Fruit fly (Drosophila melanogaster) whole organism, embryonic: ENCODE results near the gene Chro.
A peak's percentile ranks its signal among the peaks of the same experiment; 100 is the strongest.

Experiments
- Atf-2 ChIP-seq: fragments of 200-800 bp; sonication (Bioruptor generic); optimal IDR thresholded peaks from 2 replicates; lab custom pipeline; 2016; ENCODE audit warnings: missing biosample characterization, missing genetic modification characterization
- Awh ChIP-seq: fragments of 200-800 bp; sonication (Bioruptor generic); IDR thresholded peaks from 2 replicates; pipeline ENCODE4, ENCODE4 v1.3.6; 2022; ENCODE audit warnings: missing biosample characterization, missing genetic modification characterization
- B-H2 ChIP-seq: fragments of 200-800 bp; sonication (Bioruptor generic); optimal IDR thresholded peaks from 2 replicates; lab custom pipeline; 2018; ENCODE audit warnings: missing biosample characterization, mild to moderate bottlenecking, missing genetic modification characterization
- Bgb ChIP-seq: fragments of 200-800 bp; sonication (Bioruptor generic); IDR thresholded peaks from 2 replicates; pipeline ENCODE4 v1.3.6; 2022; ENCODE audit warnings: missing biosample characterization, missing genetic modification characterization; ENCODE audit not compliant: partially characterized antibody
- CG10267 ChIP-seq: fragments of 200-800 bp; sonication (Bioruptor generic); optimal IDR thresholded peaks from 2 replicates; lab custom pipeline; 2018; ENCODE audit warnings: missing biosample characterization, mild to moderate bottlenecking, missing genetic modification characterization, moderate library complexity
- CG10321 ChIP-seq: fragments of 200-800 bp; sonication (Bioruptor generic); IDR thresholded peaks from 2 replicates; pipeline ENCODE4 v1.3.6; 2022; ENCODE audit warnings: missing biosample characterization, missing genetic modification characterization
- CG12219 ChIP-seq: fragments of 200-800 bp; sonication (Bioruptor generic); optimal IDR thresholded peaks from 3 replicates; lab custom pipeline; 2018; ENCODE audit warnings: missing biosample characterization, mild to moderate bottlenecking, missing genetic modification characterization
- CG14710 ChIP-seq: fragments of 200-800 bp; sonication (Bioruptor generic); optimal IDR thresholded peaks from 3 replicates; lab custom pipeline; 2019; ENCODE audit warnings: missing biosample characterization, mild to moderate bottlenecking, missing genetic modification characterization, moderate library complexity
- CG15514 ChIP-seq: fragments of 200-800 bp; sonication (Bioruptor generic); optimal IDR thresholded peaks from 3 replicates; lab custom pipeline; 2017; ENCODE audit warnings: missing biosample characterization, missing genetic modification characterization, mild to moderate bottlenecking, moderate library complexity, missing genetic modification reagents
- CG1603 ChIP-seq: fragments of 200-800 bp; sonication (Bioruptor generic); optimal IDR thresholded peaks from 2 replicates; lab custom pipeline; 2019; ENCODE audit warnings: missing biosample characterization, mild to moderate bottlenecking, missing genetic modification characterization, moderate library complexity
- CG17829 ChIP-seq: fragments of 200-800 bp; optimal IDR thresholded peaks from 2 replicates; lab custom pipeline; 2019; ENCODE audit warnings: missing biosample characterization, mild to moderate bottlenecking, missing genetic modification characterization, moderate library complexity
- CG18619 ChIP-seq: fragments of 200-800 bp; sonication (Bioruptor generic); optimal IDR thresholded peaks from 3 replicates; lab custom pipeline; 2017; ENCODE audit warnings: missing biosample characterization, mild to moderate bottlenecking, missing genetic modification characterization
- CG2712 ChIP-seq: fragments of 200-800 bp; optimal IDR thresholded peaks from 3 replicates; lab custom pipeline; 2019; ENCODE audit warnings: missing biosample characterization, mild to moderate bottlenecking, missing genetic modification characterization, moderate library complexity
- CG34224 ChIP-seq: fragments of 200-800 bp; sonication (Bioruptor generic); IDR thresholded peaks from 3 replicates; pipeline ENCODE4 v1.3.6; 2022; ENCODE audit warnings: missing biosample characterization, missing genetic modification characterization; ENCODE audit not compliant: partially characterized antibody
- CG34422 ChIP-seq: fragments of 200-800 bp; sonication (Bioruptor generic); IDR thresholded peaks from 3 replicates; pipeline ENCODE4 v1.3.6; 2022; ENCODE audit warnings: missing biosample characterization, missing genetic modification characterization
- CG3838 ChIP-seq: fragments of 200-800 bp; sonication (Bioruptor generic); optimal IDR thresholded peaks from 3 replicates; lab custom pipeline; 2016; ENCODE audit warnings: missing biosample characterization, missing genetic modification characterization
- CG42726 ChIP-seq: fragments of 200-800 bp; sonication (Bioruptor generic); IDR thresholded peaks from 2 replicates; pipeline ENCODE4 v1.3.6; 2022; ENCODE audit warnings: missing biosample characterization, missing genetic modification characterization; ENCODE audit not compliant: partially characterized antibody
- CG4854 ChIP-seq: fragments of 200-800 bp; sonication (Bioruptor generic); optimal IDR thresholded peaks from 2 replicates; lab custom pipeline; 2016; ENCODE audit warnings: missing biosample characterization, missing genetic modification characterization, inconsistent platforms
- CG6791 ChIP-seq: fragments of 200-800 bp; sonication (Bioruptor generic); IDR thresholded peaks from 3 replicates; pipeline ENCODE4 v1.3.6; 2022; ENCODE audit warnings: missing biosample characterization, missing genetic modification characterization; ENCODE audit not compliant: partially characterized antibody
- CG7963 ChIP-seq: fragments of 200-800 bp; sonication (Bioruptor generic); IDR thresholded peaks from 3 replicates; pipeline ENCODE4 v1.3.6; 2022; ENCODE audit warnings: missing biosample characterization, missing genetic modification characterization; ENCODE audit not compliant: partially characterized antibody
- CG9797 ChIP-seq: fragments of 200-800 bp; sonication (Bioruptor generic); optimal IDR thresholded peaks from 3 replicates; lab custom pipeline; 2018; ENCODE audit warnings: missing biosample characterization, mild to moderate bottlenecking, missing genetic modification characterization
- CrebB ChIP-seq: fragments of 200-800 bp; sonication (Bioruptor generic); optimal IDR thresholded peaks from 3 replicates; lab custom pipeline; 2018; ENCODE audit warnings: missing biosample characterization, mild to moderate bottlenecking, missing genetic modification characterization
- Dad ChIP-seq: fragments of 200-800 bp; sonication (Bioruptor generic); optimal IDR thresholded peaks from 3 replicates; lab custom pipeline; 2016; ENCODE audit warnings: missing biosample characterization, missing genetic modification characterization
- Dp ChIP-seq: fragments of 200-800 bp; sonication (Bioruptor generic); optimal IDR thresholded peaks from 2 replicates; lab custom pipeline; 2018; ENCODE audit warnings: missing biosample characterization, mild to moderate bottlenecking, missing genetic modification characterization, moderate library complexity
- Dref ChIP-seq: fragments of 200-800 bp; sonication (Bioruptor generic); IDR thresholded peaks from 2 replicates; pipeline ENCODE4 v1.3.6; 2022; ENCODE audit warnings: missing biosample characterization, missing genetic modification characterization
- Fer1 ChIP-seq: fragments of 200-800 bp; sonication (Bioruptor generic); optimal IDR thresholded peaks from 2 replicates; lab custom pipeline; 2017; ENCODE audit warnings: missing biosample characterization, mild to moderate bottlenecking, missing genetic modification characterization
- HLH4C ChIP-seq: fragments of 200-800 bp; sonication (Bioruptor generic); IDR thresholded peaks from 3 replicates; pipeline ENCODE4 v1.3.6; 2022; ENCODE audit warnings: missing biosample characterization, missing genetic modification characterization; ENCODE audit not compliant: partially characterized antibody
- Lpt ChIP-seq: fragments of >200 bp; optimal IDR thresholded peaks from 2 replicates; lab custom pipeline; 2018; ENCODE audit warnings: missing biosample characterization, missing genetic modification characterization
- MESR4 ChIP-seq: fragments of 200-800 bp; sonication (Bioruptor generic); optimal IDR thresholded peaks from 2 replicates; lab custom pipeline; 2018; ENCODE audit warnings: missing biosample characterization, mild to moderate bottlenecking, missing genetic modification characterization, moderate library complexity
- Med ChIP-seq: fragments of 200-800 bp; sonication (Bioruptor generic); peaks from one replicate; lab custom pipeline; 2016; ENCODE audit warnings: missing biosample characterization, missing genetic modification characterization, mild to moderate bottlenecking, inconsistent platforms, moderate library complexity
- Mrtf ChIP-seq: fragments of 200-800 bp; sonication (Bioruptor generic); IDR thresholded peaks from 3 replicates; pipeline ENCODE4 v1.3.6; 2022; ENCODE audit warnings: missing biosample characterization, missing genetic modification characterization
- Myb ChIP-seq: fragments of 200-800 bp; sonication (Bioruptor generic); optimal IDR thresholded peaks from 2 replicates; lab custom pipeline; 2016; ENCODE audit warnings: missing biosample characterization, missing genetic modification characterization
- Opbp ChIP-seq: fragments of 200-800 bp; sonication (Bioruptor generic); IDR thresholded peaks from 3 replicates; pipeline ENCODE4 v1.3.6; 2022; ENCODE audit warnings: missing biosample characterization, missing genetic modification characterization; ENCODE audit not compliant: partially characterized antibody
- Sin3A ChIP-seq: fragments of >200 bp; optimal IDR thresholded peaks from 2 replicates; lab custom pipeline; 2018
- TFAM ChIP-seq: fragments of 200-800 bp; sonication (Bioruptor generic); optimal IDR thresholded peaks from 2 replicates; lab custom pipeline; 2017; ENCODE audit warnings: missing biosample characterization, missing genetic modification characterization, inconsistent platforms
- YL-1 ChIP-seq: fragments of 200-800 bp; sonication (Bioruptor generic); optimal IDR thresholded peaks from 3 replicates; lab custom pipeline; 2017; ENCODE audit warnings: missing biosample characterization, mild to moderate bottlenecking, missing genetic modification characterization
- ase ChIP-seq: fragments of 200-800 bp; sonication (Bioruptor generic); IDR thresholded peaks from 3 replicates; pipeline ENCODE4 v1.3.6; 2022; ENCODE audit warnings: missing biosample characterization, missing genetic modification characterization
- ato ChIP-seq: fragments of 200-800 bp; sonication (Bioruptor generic); IDR thresholded peaks from 2 replicates; pipeline ENCODE4 v1.3.6; 2022; ENCODE audit warnings: missing biosample characterization, missing genetic modification characterization; ENCODE audit not compliant: partially characterized antibody
- bbx ChIP-seq: fragments of 200-800 bp; sonication (Bioruptor generic); IDR thresholded peaks from 2 replicates; pipeline ENCODE4 v1.3.6; 2022; ENCODE audit warnings: missing biosample characterization, missing genetic modification characterization; ENCODE audit not compliant: partially characterized antibody
- bigmax ChIP-seq: fragments of 200-800 bp; sonication (Bioruptor generic); optimal IDR thresholded peaks from 2 replicates; lab custom pipeline; 2018; ENCODE audit warnings: missing biosample characterization, mild to moderate bottlenecking, missing genetic modification characterization
- chm ChIP-seq: fragments of 200-800 bp; sonication (Bioruptor generic); IDR thresholded peaks from 2 replicates; pipeline ENCODE4 v1.3.6; 2022; ENCODE audit warnings: missing biosample characterization, missing genetic modification characterization
- crol ChIP-seq: fragments of 200-800 bp; sonication (Bioruptor generic); IDR thresholded peaks from 2 replicates; pipeline ENCODE4 v1.3.6; 2022; ENCODE audit warnings: missing biosample characterization, missing genetic modification characterization
- crp ChIP-seq, 2 experiments: fragments of 200-800 bp; sonication (Bioruptor generic); optimal IDR thresholded peaks; 2 replicates in 1 of 2; 3 replicates in 1 of 2; lab custom pipeline; 2017; ENCODE audit warnings: missing biosample characterization in 2 of 2, missing genetic modification characterization in 2 of 2, mild to moderate bottlenecking in 1 of 2, moderate library complexity in 1 of 2
- hb ChIP-seq: fragments of 200-800 bp; sonication (Bioruptor generic); IDR thresholded peaks from 3 replicates; pipeline ENCODE4 v1.3.6; 2022; ENCODE audit warnings: missing biosample characterization, missing genetic modification characterization; ENCODE audit not compliant: partially characterized antibody
- ind ChIP-seq: fragments of 200-800 bp; sonication (Bioruptor generic); optimal IDR thresholded peaks from 3 replicates; lab custom pipeline; 2016; ENCODE audit warnings: missing biosample characterization, missing genetic modification characterization
- knrl ChIP-seq: fragments of 200-800 bp; sonication (Bioruptor generic); IDR thresholded peaks from 3 replicates; pipeline ENCODE4 v1.3.6; 2022; ENCODE audit warnings: missing biosample characterization, missing genetic modification characterization; ENCODE audit not compliant: partially characterized antibody
- pzg ChIP-seq: fragments of 200-800 bp; sonication (Bioruptor generic); optimal IDR thresholded peaks from 3 replicates; lab custom pipeline; 2018; ENCODE audit warnings: missing biosample characterization, mild to moderate bottlenecking, missing genetic modification characterization, moderate library complexity
- slbo ChIP-seq: fragments of 200-800 bp; sonication (Bioruptor generic); IDR thresholded peaks from 2 replicates; pipeline ENCODE4 v1.3.6; 2022; ENCODE audit warnings: missing biosample characterization, missing genetic modification characterization
- trh ChIP-seq: fragments of 200-800 bp; sonication (Bioruptor generic); optimal IDR thresholded peaks from 2 replicates; lab custom pipeline; 2016; ENCODE audit warnings: missing biosample characterization, missing genetic modification characterization

Chro gene

dm6 chr3L:22871845-22872361 is 6.9 kb downstream of the Chro start, which contains the start of the genes CG11109 and Arf1 (continued):
- peak; percentile 0 for TF ChIP-seq CG12219 (GFP tag; lab: Kevin White, UChicago)
- peak; percentile 86 for TF ChIP-seq CG4854 (GFP tag; lab: Kevin White, UChicago)
- peak; percentile 74 for TF ChIP-seq CG42726 (GFP tag; lab: Robert Waterston, UW)
- TF ChIP-seq slbo (GFP tag; lab: Robert Waterston, UW) = peak; percentile 38; the same call in 1 of the 2 replicates
- peak; percentile 44 for TF ChIP-seq Myb
- peak; percentile 75 for TF ChIP-seq CG1603
- TF ChIP-seq pzg (GFP tag; lab: Kevin White, UChicago) = peak; percentile 87
- no peak for TF ChIP-seq bigmax (GFP tag; lab: Kevin White, UChicago)
- TF ChIP-seq CG10267 (tag; lab: Kevin White, UChicago) = peak; percentile 6
- peak; percentile 84 for TF ChIP-seq ato
- peak; percentile 64 for TF ChIP-seq CG14710 (tag; lab: Kevin White, UChicago)
- no peak for TF ChIP-seq Atf-2
- peak; percentile 27 for TF ChIP-seq Sin3A (lab: Kevin White, UChicago)
- TF ChIP-seq knrl (GFP tag; lab: Robert Waterston, UW) = peak; percentile 62
- TF ChIP-seq CG34422 (GFP tag; lab: Robert Waterston, UW) = 0 out of 3 replicates have a peak, but pooled peaks have one; percentile 22
- no peak for TF ChIP-seq TFAM (GFP tag; lab: Kevin White, UChicago)
- peak; percentile 70 for TF ChIP-seq MESR4 (GFP tag; lab: Kevin White, UChicago)
- peak; percentile 82 for TF ChIP-seq bbx (GFP tag; lab: Robert Waterston, UW)
- TF ChIP-seq CG10321 = peak; percentile 93
- TF ChIP-seq Bgb (GFP tag; lab: Robert Waterston, UW) = peak; percentile 85
- no peak for TF ChIP-seq Dad
- peak; percentile 7; the same call in 1 of the 3 replicates for TF ChIP-seq hb (GFP tag; lab: Robert Waterston, UW)
- TF ChIP-seq Lpt (GFP tag; lab: Kevin White, UChicago) = no peak
- peak; percentile 81 for TF ChIP-seq Med (GFP tag; lab: Kevin White, UChicago)
- TF ChIP-seq CG7963 (GFP tag; lab: Robert Waterston, UW) = peak; percentile 72
- peak; percentile 59; the same call in 2 of the 3 replicates for TF ChIP-seq HLH4C (GFP tag; lab: Robert Waterston, UW)
- no peak for TF ChIP-seq CG18619 (GFP tag; lab: Kevin White, UChicago)
- peak; percentile 82 for TF ChIP-seq Opbp
- no peak for TF ChIP-seq chm (GFP tag; lab: Robert Waterston, UW)
- no peak for TF ChIP-seq ind (GFP tag; lab: Kevin White, UChicago)
- TF ChIP-seq CG3838 (GFP tag; lab: Kevin White, UChicago) = no peak
- TF ChIP-seq ase (GFP tag; lab: Robert Waterston, UW) = no peak
- peak; percentile 11 for TF ChIP-seq Fer1 (GFP tag; lab: Kevin White, UChicago)
- no peak for TF ChIP-seq Awh (GFP tag; lab: Robert Waterston, UW)
- TF ChIP-seq CrebB (tag; lab: Kevin White, UChicago) = peak; percentile 36
- TF ChIP-seq crol = peak; percentile 67
- TF ChIP-seq Dp (GFP tag; lab: Kevin White, UChicago) = peak; percentile 48
- peak; percentile 87 for TF ChIP-seq Dref (GFP tag; lab: Robert Waterston, UW)
- peak; percentile 13 for TF ChIP-seq CG2712
- peak; percentile 89 for TF ChIP-seq CG6791 (GFP tag; lab: Robert Waterston, UW)
- TF ChIP-seq CG9797 = peak; percentile 2
- TF ChIP-seq B-H2 (GFP tag; lab: Kevin White, UChicago) = peak; percentile 1
- TF ChIP-seq trh (GFP tag; lab: Kevin White, UChicago) = no peak
- peak; percentile 29 for TF ChIP-seq CG17829 (tag; lab: Kevin White, UChicago)
- TF ChIP-seq CG34224 (GFP tag; lab: Robert Waterston, UW) = peak; percentile 70
- TF ChIP-seq crp (GFP tag; optimal IDR thresholded peaks at IDR 0.05; lab: Kevin White, UChicago) = peak in 1 of 2 experiments; percentile 43
- peak; percentile 94 for TF ChIP-seq YL-1 (GFP tag; lab: Kevin White, UChicago)
- TF ChIP-seq Mrtf (GFP tag; lab: Robert Waterston, UW) = no peak
- peak; percentile 90 for TF ChIP-seq CG15514
